Fruit fly (Drosophila melanogaster) whole organism, embryonic: ENCODE data around the gene IRSp53.

Experiments used
- CG10959 ChIP-seq: fragments of 200-800 bp; sonication (Bioruptor generic); IDR thresholded peaks from 2 replicates; pipeline ENCODE4 v1.3.6; 2022; ENCODE audit warnings: missing biosample characterization, missing genetic modification characterization
- CG11560 ChIP-seq: fragments of 200-800 bp; sonication (Bioruptor generic); IDR thresholded peaks from 3 replicates; pipeline ENCODE4 v1.3.6; 2022; ENCODE audit warnings: missing biosample characterization, missing genetic modification characterization
- CG13123 ChIP-seq: fragments of 200-800 bp; sonication (Bioruptor generic); optimal IDR thresholded peaks from 2 replicates; lab custom pipeline; 2016; ENCODE audit warnings: missing biosample characterization, missing genetic modification characterization
- CG1603 ChIP-seq: fragments of 200-800 bp; sonication (Bioruptor generic); optimal IDR thresholded peaks from 2 replicates; lab custom pipeline; 2019; ENCODE audit warnings: missing biosample characterization, mild to moderate bottlenecking, missing genetic modification characterization, moderate library complexity
- CG16813 ChIP-seq: fragments of 200-800 bp; sonication (Bioruptor generic); IDR thresholded peaks from 3 replicates; pipeline ENCODE4 v1.3.6; 2022; ENCODE audit warnings: missing biosample characterization, missing genetic modification characterization; ENCODE audit not compliant: partially characterized antibody
- CG17359 ChIP-seq: fragments of 200-800 bp; sonication (Bioruptor generic); optimal IDR thresholded peaks from 3 replicates; lab custom pipeline; 2018; ENCODE audit warnings: missing biosample characterization, mild to moderate bottlenecking, missing genetic modification characterization, moderate library complexity
- CG2116 ChIP-seq: fragments of 200-800 bp; sonication (Bioruptor generic); optimal IDR thresholded peaks from 3 replicates; lab custom pipeline; 2018; ENCODE audit warnings: missing biosample characterization, mild to moderate bottlenecking, missing genetic modification characterization
- CG2199 ChIP-seq: fragments of 200-800 bp; sonication (Bioruptor generic); IDR thresholded peaks from 3 replicates; pipeline ENCODE4 v1.3.6; 2022; ENCODE audit warnings: missing biosample characterization, missing genetic modification characterization
- CG34224 ChIP-seq: fragments of 200-800 bp; sonication (Bioruptor generic); IDR thresholded peaks from 3 replicates; pipeline ENCODE4 v1.3.6; 2022; ENCODE audit warnings: missing biosample characterization, missing genetic modification characterization; ENCODE audit not compliant: partially characterized antibody
- CG34376 ChIP-seq: fragments of 200-800 bp; sonication (Bioruptor generic); optimal IDR thresholded peaks from 2 replicates; lab custom pipeline; 2018; ENCODE audit warnings: missing biosample characterization, mild to moderate bottlenecking, missing genetic modification characterization
- CG3838 ChIP-seq: fragments of 200-800 bp; sonication (Bioruptor generic); optimal IDR thresholded peaks from 3 replicates; lab custom pipeline; 2016; ENCODE audit warnings: missing biosample characterization, missing genetic modification characterization
- CG4404 ChIP-seq: fragments of 200-800 bp; sonication (Bioruptor generic); IDR thresholded peaks from 2 replicates; pipeline ENCODE4 v1.3.6; 2022; ENCODE audit warnings: missing biosample characterization, missing genetic modification characterization
- CG5180 ChIP-seq: fragments of 200-800 bp; sonication (Bioruptor generic); optimal IDR thresholded peaks from 3 replicates; lab custom pipeline; 2017; ENCODE audit warnings: missing biosample characterization, missing genetic modification characterization, mild to moderate bottlenecking, moderate library complexity, missing genetic modification reagents
- CG6689 ChIP-seq: fragments of 200-800 bp; sonication (Bioruptor generic); IDR thresholded peaks from 2 replicates; pipeline ENCODE4 v1.3.6; 2022; ENCODE audit warnings: missing biosample characterization, missing genetic modification characterization
- CG7372 ChIP-seq: fragments of 200-800 bp; sonication (Bioruptor generic); IDR thresholded peaks from 2 replicates; pipeline ENCODE4 v1.3.6; 2022; ENCODE audit warnings: missing biosample characterization, missing genetic modification characterization
- CG7786 ChIP-seq: fragments of 200-800 bp; sonication (Bioruptor generic); optimal IDR thresholded peaks from 2 replicates; lab custom pipeline; 2016; ENCODE audit warnings: missing biosample characterization, missing genetic modification characterization
- CG9609 ChIP-seq: fragments of 200-800 bp; sonication (Bioruptor generic); optimal IDR thresholded peaks from 3 replicates; lab custom pipeline; 2016; ENCODE audit warnings: missing biosample characterization, missing genetic modification characterization
- CG9817 ChIP-seq: fragments of 200-800 bp; sonication (Bioruptor generic); optimal IDR thresholded peaks from 2 replicates; lab custom pipeline; 2018; ENCODE audit warnings: missing biosample characterization, mild to moderate bottlenecking, missing genetic modification characterization, moderate library complexity
- CHES-1-like ChIP-seq: fragments of 200-800 bp; sonication (Bioruptor generic); optimal IDR thresholded peaks from 2 replicates; lab custom pipeline; 2016; ENCODE audit warnings: missing biosample characterization, missing genetic modification characterization
- Dfd ChIP-seq, 2 experiments: fragments of >200 bp; optimal IDR thresholded peaks; 2 replicates each; lab custom pipeline; 2017; ENCODE audit warnings: missing biosample characterization in 2 of 2, missing genetic modification characterization in 2 of 2
- Fer2 ChIP-seq: fragments of 200-800 bp; sonication (Bioruptor generic); optimal IDR thresholded peaks from 2 replicates; lab custom pipeline; 2018; ENCODE audit warnings: missing biosample characterization, mild to moderate bottlenecking, missing genetic modification characterization, moderate library complexity
- GATAe ChIP-seq: fragments of 200-800 bp; sonication (Bioruptor generic); conservative IDR thresholded peaks from 2 replicates; pipeline ENCODE4 v1.3.6; 2022; ENCODE audit warnings: missing biosample characterization, missing genetic modification characterization
- H15 ChIP-seq: fragments of 200-800 bp; sonication (Bioruptor generic); IDR thresholded peaks from 3 replicates; pipeline ENCODE4 v1.3.6; 2022; ENCODE audit warnings: missing biosample characterization, missing genetic modification characterization
- H2.0 ChIP-seq: fragments of 200-800 bp; sonication (Bioruptor generic); IDR thresholded peaks from 2 replicates; pipeline ENCODE4 v1.3.6; 2022; ENCODE audit warnings: missing biosample characterization, missing genetic modification characterization
- Hr78 ChIP-seq, 2 experiments: fragments of 200-800 bp in 1 of 2; fragments of >200 bp in 1 of 2; sonication (Bioruptor generic) in 1 of 2; optimal IDR thresholded peaks; 2 replicates each; lab custom pipeline; 2017 to 2019; ENCODE audit warnings: missing biosample characterization in 2 of 2, missing genetic modification characterization in 2 of 2, mild to moderate bottlenecking in 1 of 2, moderate library complexity in 1 of 2
- Lpt ChIP-seq: fragments of >200 bp; optimal IDR thresholded peaks from 2 replicates; lab custom pipeline; 2018; ENCODE audit warnings: missing biosample characterization, missing genetic modification characterization
- Mad ChIP-seq: fragments of 200-800 bp; sonication (Bioruptor generic); optimal IDR thresholded peaks from 2 replicates; lab custom pipeline; 2016; ENCODE audit warnings: missing biosample characterization, missing genetic modification characterization
- NC2α ChIP-seq: fragments of 200-800 bp; sonication (Bioruptor generic); optimal IDR thresholded peaks from 2 replicates; lab custom pipeline; 2016; ENCODE audit warnings: missing biosample characterization, missing genetic modification characterization
- Oaz ChIP-seq: fragments of 200-800 bp; sonication (Bioruptor generic); IDR thresholded peaks from 2 replicates; pipeline ENCODE4 v1.3.6; 2022; ENCODE audit warnings: missing biosample characterization, missing genetic modification characterization
- Usf ChIP-seq: fragments of 200-800 bp; sonication (Bioruptor generic); optimal IDR thresholded peaks from 2 replicates; lab custom pipeline; 2017; ENCODE audit warnings: missing genotype, missing biosample characterization, missing genetic modification characterization
- abd-A ChIP-seq: fragments of 200-800 bp; sonication (Bioruptor generic); optimal IDR thresholded peaks from 3 replicates; lab custom pipeline; 2019; ENCODE audit warnings: missing biosample characterization, mild to moderate bottlenecking, missing genetic modification characterization, moderate library complexity
- ac ChIP-seq: fragments of 200-800 bp; sonication (Bioruptor generic); optimal IDR thresholded peaks from 3 replicates; lab custom pipeline; 2017; ENCODE audit warnings: missing biosample characterization, mild to moderate bottlenecking, missing genetic modification characterization
- al ChIP-seq: fragments of 200-800 bp; sonication (Bioruptor generic); IDR thresholded peaks from 2 replicates; pipeline ENCODE4 v1.3.6; 2022; ENCODE audit warnings: missing biosample characterization, missing genetic modification characterization
- bowl ChIP-seq: fragments of 200-800 bp; sonication (Bioruptor generic); IDR thresholded peaks from 2 replicates; pipeline ENCODE4 v1.3.6; 2022; ENCODE audit warnings: missing biosample characterization, missing genetic modification characterization
- br ChIP-seq: fragments of >200 bp; optimal IDR thresholded peaks from 2 replicates; lab custom pipeline; 2017
- bsh ChIP-seq, 2 experiments: fragments of 200-800 bp; sonication (Bioruptor generic); optimal IDR thresholded peaks; 2 replicates each; lab custom pipeline; 2017 to 2018; ENCODE audit warnings: mild to moderate bottlenecking in 2 of 2, missing biosample characterization in 2 of 2, missing genetic modification characterization in 2 of 2, moderate library complexity in 1 of 2
- ci ChIP-seq: fragments of 200-800 bp; sonication (Bioruptor generic); IDR thresholded peaks from 3 replicates; pipeline ENCODE4 v1.3.6; 2022; ENCODE audit warnings: missing biosample characterization, missing genetic modification characterization
- corto ChIP-seq: fragments of 200-800 bp; sonication (Bioruptor generic); optimal IDR thresholded peaks from 2 replicates; lab custom pipeline; 2016; ENCODE audit warnings: missing biosample characterization, mild to moderate bottlenecking, missing genetic modification characterization, moderate library complexity
- gcm ChIP-seq: fragments of 200-800 bp; sonication (Bioruptor generic); optimal IDR thresholded peaks from 2 replicates; lab custom pipeline; 2019; ENCODE audit warnings: missing biosample characterization, mild to moderate bottlenecking, missing genetic modification characterization, moderate library complexity
- gt ChIP-seq: fragments of 200-800 bp; sonication (Bioruptor generic); IDR thresholded peaks from 2 replicates; pipeline ENCODE4 v1.3.6; 2022; ENCODE audit warnings: missing biosample characterization, missing genetic modification characterization
- lab ChIP-seq: fragments of 200-800 bp; sonication (Bioruptor generic); optimal IDR thresholded peaks from 3 replicates; lab custom pipeline; 2017; ENCODE audit warnings: missing biosample characterization, missing genetic modification characterization, mild to moderate bottlenecking, moderate library complexity, missing genetic modification reagents
- lbe ChIP-seq: fragments of 200-800 bp; sonication (Bioruptor generic); optimal IDR thresholded peaks from 2 replicates; lab custom pipeline; 2016; ENCODE audit warnings: missing biosample characterization, mild to moderate bottlenecking, missing genetic modification characterization
- odd ChIP-seq: fragments of 200-800 bp; sonication (Bioruptor generic); optimal IDR thresholded peaks from 2 replicates; lab custom pipeline; 2017; ENCODE audit warnings: missing biosample characterization, mild to moderate bottlenecking, missing genetic modification characterization
- sc ChIP-seq, 3 experiments: fragments of >200 bp in 2 of 3; fragments of 200-800 bp in 1 of 3; sonication (Bioruptor generic) in 1 of 3; optimal IDR thresholded peaks; 2 replicates in 2 of 3; 3 replicates in 1 of 3; lab custom pipeline; 2017; ENCODE audit warnings: mild to moderate bottlenecking in 1 of 3, missing biosample characterization in 1 of 3, missing genetic modification characterization in 1 of 3, missing genetic modification reagents in 1 of 3
- sima ChIP-seq: fragments of 200-800 bp; sonication (Bioruptor generic); optimal IDR thresholded peaks from 2 replicates; lab custom pipeline; 2016; ENCODE audit warnings: missing biosample characterization, missing genetic modification characterization
- tio ChIP-seq: fragments of 200-800 bp; sonication (Bioruptor generic); optimal IDR thresholded peaks from 2 replicates; lab custom pipeline; 2017; ENCODE audit warnings: missing biosample characterization, missing genetic modification characterization, inconsistent platforms
- usp ChIP-seq: fragments of >200 bp; optimal IDR thresholded peaks from 2 replicates; lab custom pipeline; 2017; ENCODE audit warnings: missing biosample characterization, missing genetic modification characterization
- vnd ChIP-seq: fragments of 200-800 bp; sonication (Bioruptor generic); IDR thresholded peaks from 3 replicates; pipeline ENCODE4 v1.3.6; 2022; ENCODE audit warnings: missing biosample characterization, missing genetic modification characterization; ENCODE audit not compliant: partially characterized antibody
- wek ChIP-seq: fragments of 200-800 bp; sonication (Bioruptor generic); optimal IDR thresholded peaks from 3 replicates; lab custom pipeline; 2018; ENCODE audit warnings: missing biosample characterization, mild to moderate bottlenecking, missing genetic modification characterization, moderate library complexity

IRSp53 gene

DNA sequence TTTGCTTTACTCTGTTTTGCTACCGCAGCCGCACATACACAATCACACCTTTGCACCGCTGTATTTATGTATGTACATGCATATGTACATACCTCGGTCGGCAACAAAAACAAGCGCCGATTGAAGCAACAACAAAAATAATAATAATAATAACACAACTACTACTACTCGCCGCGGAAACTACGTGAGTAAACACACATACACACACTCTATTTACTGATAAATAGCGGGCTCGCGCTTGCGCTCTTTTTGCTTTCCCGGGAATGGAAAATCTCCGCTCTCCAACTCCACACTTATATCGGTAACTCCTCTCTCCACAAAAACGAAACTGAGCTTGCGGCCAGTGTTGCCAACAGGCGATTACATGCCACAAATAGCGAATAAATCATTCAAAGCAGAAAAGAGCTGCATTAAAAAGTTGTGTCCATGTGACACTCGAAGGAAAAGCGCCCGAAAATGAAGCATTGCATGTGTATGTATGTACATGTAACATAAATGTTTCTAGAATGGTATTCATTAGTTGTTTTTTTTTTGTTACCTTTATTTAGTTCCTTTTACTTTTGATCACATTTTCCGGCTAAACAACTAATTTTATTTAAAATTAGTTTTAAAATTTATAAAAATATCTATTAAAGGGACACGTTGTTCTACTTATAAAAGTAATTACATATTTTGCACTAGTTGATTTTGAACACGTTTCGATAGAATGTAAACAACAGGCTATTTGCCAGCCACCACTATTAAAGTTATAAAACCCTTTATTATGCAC, 17.0 kb upstream of the IRSp53 start (continued):
- no peak for TF ChIP-seq tio
- no peak for TF ChIP-seq Oaz
- no peak for TF ChIP-seq CG10959 (GFP tag; lab: Robert Waterston, UW)
- TF ChIP-seq wek: peak; percentile 87
- TF ChIP-seq NC2α: peak; percentile 69
- no peak for TF ChIP-seq br
- TF ChIP-seq CG13123: peak; percentile 68
- TF ChIP-seq sima (GFP tag; lab: Kevin White, UChicago): no peak
- no peak for TF ChIP-seq usp (GFP tag; lab: Kevin White, UChicago)
- peak; percentile 73 for TF ChIP-seq CG17359
- TF ChIP-seq CG5180: peak; percentile 77
- TF ChIP-seq CG7372 (GFP tag; lab: Robert Waterston, UW): no peak
- peak; percentile 61 for TF ChIP-seq CG6689 (GFP tag; lab: Robert Waterston, UW)
- peak; percentile 46 for TF ChIP-seq CG9817
- peak; percentile 98 for TF ChIP-seq abd-A (tag; lab: Kevin White, UChicago)
- 0 out of 3 replicates have a peak, but pooled peaks have one; percentile 71 for TF ChIP-seq CG2199 (GFP tag; lab: Robert Waterston, UW)
- peak; percentile 52 to 66 for TF ChIP-seq bsh (GFP tag; optimal IDR thresholded peaks at IDR 0.05; lab: Kevin White, UChicago)
- TF ChIP-seq CG4404: peak; percentile 25; the same call in 1 of the 2 replicates
- no peak for TF ChIP-seq Hr78 (GFP tag; optimal IDR thresholded peaks at IDR 0.05; lab: Kevin White, UChicago)
- TF ChIP-seq CHES-1-like (GFP tag; lab: Kevin White, UChicago): peak; percentile 84
- TF ChIP-seq H2.0 (GFP tag; lab: Robert Waterston, UW): peak; percentile 57; the same call in 1 of the 2 replicates
- TF ChIP-seq odd (GFP tag; lab: Kevin White, UChicago): peak; percentile 58
- peak; percentile 51 for TF ChIP-seq Fer2
- peak; percentile 74 for TF ChIP-seq corto (GFP tag; lab: Kevin White, UChicago)
- peak; percentile 70 for TF ChIP-seq ac
- peak; percentile 54 for TF ChIP-seq CG2116 (GFP tag; lab: Kevin White, UChicago)
- no peak for TF ChIP-seq CG11560
- no peak for TF ChIP-seq Lpt (GFP tag; lab: Kevin White, UChicago)
- peak; percentile 16 for TF ChIP-seq CG9609 (GFP tag; lab: Kevin White, UChicago)
- 0 out of 3 replicates have a peak, but pooled peaks have one; percentile 26 for TF ChIP-seq H15
- TF ChIP-seq Mad: peak; percentile 7
- no peak for TF ChIP-seq sc (optimal IDR thresholded peaks at IDR 0.05; lab: Kevin White, UChicago)
- peak; percentile 73 for TF ChIP-seq sc (GFP tag; optimal IDR thresholded peaks at IDR 0.05; lab: Kevin White, UChicago)
- no peak for TF ChIP-seq GATAe (GFP tag; lab: Robert Waterston, UW)
- TF ChIP-seq al (GFP tag; lab: Robert Waterston, UW): no peak
- TF ChIP-seq vnd (GFP tag; lab: Robert Waterston, UW): no peak
- no peak for TF ChIP-seq bowl (GFP tag; lab: Robert Waterston, UW)
- TF ChIP-seq ci (GFP tag; lab: Robert Waterston, UW): peak; percentile 92
- TF ChIP-seq Usf (GFP tag; lab: Kevin White, UChicago): no peak
- TF ChIP-seq CG1603: peak; percentile 64
- no peak for TF ChIP-seq CG16813 (GFP tag; lab: Robert Waterston, UW)
- peak; percentile 12; the same call in 1 of the 3 replicates for TF ChIP-seq CG34224
- TF ChIP-seq gt: no peak
- peak; percentile 95 for TF ChIP-seq CG34376
- TF ChIP-seq CG7786 (GFP tag; lab: Kevin White, UChicago): peak; percentile 59
- TF ChIP-seq gcm (GFP tag; lab: Kevin White, UChicago): peak; percentile 66
- TF ChIP-seq CG3838: peak; percentile 73
- no peak for TF ChIP-seq Dfd (GFP tag; optimal IDR thresholded peaks at IDR 0.05; lab: Kevin White, UChicago)
- TF ChIP-seq lab (GFP tag; lab: Kevin White, UChicago): peak; percentile 92
- TF ChIP-seq lbe (GFP tag; lab: Kevin White, UChicago): peak; percentile 11
